Fruit fly (Drosophila melanogaster): ENCODE results near the gene NAAT1.

NAAT1 gene

DNA sequence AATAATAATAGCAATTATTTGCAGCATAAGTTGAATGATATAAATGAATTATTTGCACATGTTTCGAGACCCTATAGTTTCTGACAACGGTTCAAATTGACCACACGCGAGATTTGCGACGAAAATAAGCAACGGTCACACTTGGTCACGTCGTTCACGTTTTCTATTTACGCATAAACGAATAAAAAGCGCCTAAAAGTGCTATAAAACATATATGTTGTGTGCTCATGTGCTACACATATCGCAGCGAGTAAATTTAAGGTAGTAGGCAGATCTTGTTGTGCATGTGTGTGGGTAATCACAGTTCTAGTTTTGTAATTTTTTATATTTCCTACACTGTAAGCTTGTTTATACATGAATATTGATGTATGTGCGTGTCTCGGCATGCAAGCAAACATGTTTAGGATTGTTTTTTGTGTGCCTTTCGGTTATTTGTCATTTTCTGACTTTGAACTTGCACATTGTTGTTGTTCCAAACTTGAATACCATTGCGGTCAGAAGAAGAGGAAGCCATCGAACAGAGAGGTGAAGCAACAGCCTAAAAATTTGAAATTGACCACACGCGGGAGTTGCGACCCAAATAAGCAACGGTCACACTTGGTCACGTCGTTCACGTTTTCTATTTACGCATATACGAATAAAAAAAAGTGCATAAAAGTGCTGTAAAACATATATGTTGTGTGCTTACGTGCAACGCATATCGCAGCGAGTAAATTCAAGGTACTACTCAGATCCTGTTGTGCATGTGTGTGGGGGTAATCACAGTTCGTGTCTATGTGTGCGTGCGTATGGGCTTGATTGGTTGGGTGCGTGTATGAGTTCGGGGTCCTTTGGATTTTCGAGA, 11.0 kb upstream of the NAAT1 start, which contains the start of gene Usp16-45 (continued):
- TF ChIP-seq unc-4 (GFP tag; IDR thresholded peaks at IDR 0.05; ENCODE audit: partially characterized antibody) (peak; percentile 39; the same call in 1 of the 2 replicates), btn (GFP tag; optimal IDR thresholded peaks at IDR 0.05) (no peak), Lim3 (GFP tag; IDR thresholded peaks at IDR 0.05) (no peak), CG3281 (GFP tag; optimal IDR thresholded peaks at IDR 0.05) (no peak), Myb (GFP tag; optimal IDR thresholded peaks at IDR 0.05) (peak; percentile 38), prd (optimal IDR thresholded peaks at IDR 0.05) (no peak), prd (GFP tag; IDR thresholded peaks at IDR 0.05) (no peak), CG7372 (GFP tag; IDR thresholded peaks at IDR 0.05) (no peak), ttk (GFP tag; IDR thresholded peaks at IDR 0.05) (no peak), Deaf1 (tag; optimal IDR thresholded peaks at IDR 0.05) (no peak), HmgD (GFP tag; optimal IDR thresholded peaks at IDR 0.05) (no peak), odd (GFP tag; optimal IDR thresholded peaks at IDR 0.05) (no peak), CG15601 (tag; optimal IDR thresholded peaks at IDR 0.05) (no peak), Sry-δ (GFP tag; optimal IDR thresholded peaks at IDR 0.05) (peak; percentile 30), B-H1 (GFP tag; IDR thresholded peaks at IDR 0.05) (no peak), amos (GFP tag; IDR thresholded peaks at IDR 0.05; ENCODE audit: partially characterized antibody) (peak; percentile 47), Bteb2 (GFP tag; optimal IDR thresholded peaks at IDR 0.05) (no peak), hkb (optimal IDR thresholded peaks at IDR 0.05) (no peak), hkb (GFP tag; IDR thresholded peaks at IDR 0.05) (no peak), CG4730 (GFP tag; IDR thresholded peaks at IDR 0.05) (no peak), CTCF (GFP tag; optimal IDR thresholded peaks at IDR 0.05) (no peak), gce (GFP tag; IDR thresholded peaks at IDR 0.05) (no peak), Kr (GFP tag; optimal IDR thresholded peaks at IDR 0.05) (no peak), CG6175 (GFP tag; IDR thresholded peaks at IDR 0.05) (no peak), CG9727 (GFP tag; optimal IDR thresholded peaks at IDR 0.05) (no peak), D (optimal IDR thresholded peaks at IDR 0.05) (no peak), D (GFP tag; optimal IDR thresholded peaks at IDR 0.05) (no peak), HLHmδ (GFP tag; optimal IDR thresholded peaks at IDR 0.05) (no peak), knrl (GFP tag; IDR thresholded peaks at IDR 0.05; ENCODE audit: partially characterized antibody) (no peak), CG9932 (GFP tag; IDR thresholded peaks at IDR 0.05) (no peak), CG10979 (tag; optimal IDR thresholded peaks at IDR 0.05) (no peak), sna (GFP tag; IDR thresholded peaks at IDR 0.05; ENCODE audit: partially characterized antibody) (no peak), Six4 (GFP tag; optimal IDR thresholded peaks at IDR 0.05) (no peak), CG17568 (GFP tag; optimal IDR thresholded peaks at IDR 0.05) (no peak), lbe (GFP tag; optimal IDR thresholded peaks at IDR 0.05) (no peak), Lpt (GFP tag; optimal IDR thresholded peaks at IDR 0.05) (no peak), seq (GFP tag; IDR thresholded peaks at IDR 0.05) (no peak), dan (GFP tag; IDR thresholded peaks at IDR 0.05) (no peak), ATbp (GFP tag; optimal IDR thresholded peaks at IDR 0.05) (no peak), CG34422 (GFP tag; IDR thresholded peaks at IDR 0.05) (no peak), CG12236 (GFP tag; optimal IDR thresholded peaks at IDR 0.05) (no peak), CG33213 (GFP tag; optimal IDR thresholded peaks at IDR 0.05) (no peak), az2 (GFP tag; optimal IDR thresholded peaks at IDR 0.05) (no peak), Blimp-1 (GFP tag; optimal IDR thresholded peaks at IDR 0.05) (no peak), Rfx (GFP tag; IDR thresholded peaks at IDR 0.05) (no peak), HHEX (GFP tag; optimal IDR thresholded peaks at IDR 0.05) (no peak), H15 (GFP tag; IDR thresholded peaks at IDR 0.05) (no peak), aop (GFP tag; IDR thresholded peaks at IDR 0.05) (no peak), ewg (GFP tag; optimal IDR thresholded peaks at IDR 0.05) (no peak), gcm (GFP tag; optimal IDR thresholded peaks at IDR 0.05) (no peak), CG4328 (GFP tag; optimal IDR thresholded peaks at IDR 0.05) (no peak), CG2875 (GFP tag; optimal IDR thresholded peaks at IDR 0.05) (no peak)

Data from whole organism, embryonic.